Worm (Caenorhabditis elegans): ENCODE data around the gene ssp-33.

The ssp-33 gene

DNA sequence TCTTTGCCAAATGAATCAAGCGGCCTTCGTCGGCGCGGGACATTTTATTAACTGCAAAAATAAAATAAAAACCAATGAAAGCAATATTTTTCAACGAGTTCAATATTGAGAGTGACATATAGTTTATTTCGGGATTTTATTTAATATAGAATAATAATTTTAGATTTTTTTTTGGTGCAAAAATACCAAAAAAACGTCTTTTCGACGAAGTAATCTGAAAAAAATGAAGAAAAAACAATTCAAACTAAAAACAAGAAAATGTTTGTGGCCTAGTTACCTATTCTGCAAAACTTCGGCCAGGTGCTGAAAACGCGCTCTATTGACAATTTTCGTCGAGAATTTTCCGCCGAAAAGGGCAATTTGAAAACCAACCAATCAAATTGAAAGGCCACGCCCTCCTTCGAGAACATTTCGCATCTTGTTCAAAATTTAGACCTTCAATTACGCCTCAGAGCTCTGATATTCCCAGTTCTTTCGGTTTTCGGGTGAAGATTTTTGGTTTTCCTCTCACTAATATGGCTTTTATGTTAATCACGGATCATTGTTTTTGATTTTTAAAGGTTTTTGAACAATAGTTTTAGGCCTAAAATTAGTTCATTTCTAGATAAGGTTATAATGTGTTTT is 25.6 kb upstream of the ssp-33 start, which contains the start of gene C47E8.4 (continued):
- peak; percentile 19 for TF ChIP-seq nhr-67 (tag; optimal IDR thresholded peaks at IDR 0.05)
- TF ChIP-seq fkh-2 (tag; optimal IDR thresholded peaks at IDR 0.05): no peak
- TF ChIP-seq snpc-4 (tag; optimal IDR thresholded peaks at IDR 0.05): peak; percentile 90
- TF ChIP-seq aly-2 (tag; optimal IDR thresholded peaks at IDR 0.05): no peak
- peak; percentile 94 for TF ChIP-seq egl-5 (tag; optimal IDR thresholded peaks at IDR 0.05)
- TF ChIP-seq skn-1 (tag; optimal IDR thresholded peaks at IDR 0.05): peak; percentile 84
- TF ChIP-seq lsy-12 (tag; optimal IDR thresholded peaks at IDR 0.05): peak; percentile 99
- TF ChIP-seq mdl-1 (tag; optimal IDR thresholded peaks at IDR 0.05): no peak
- peak; percentile 30 for TF ChIP-seq nhr-237 (tag; optimal IDR thresholded peaks at IDR 0.05)
- TF ChIP-seq mml-1 (tag; optimal IDR thresholded peaks at IDR 0.05): no peak
- TF ChIP-seq tbx-2 (tag; optimal IDR thresholded peaks at IDR 0.05): peak; percentile 95
- TF ChIP-seq nhr-43 (tag; optimal IDR thresholded peaks at IDR 0.05; ENCODE audit: poor library complexity, severe bottlenecking): peak; percentile 98

DNA sequence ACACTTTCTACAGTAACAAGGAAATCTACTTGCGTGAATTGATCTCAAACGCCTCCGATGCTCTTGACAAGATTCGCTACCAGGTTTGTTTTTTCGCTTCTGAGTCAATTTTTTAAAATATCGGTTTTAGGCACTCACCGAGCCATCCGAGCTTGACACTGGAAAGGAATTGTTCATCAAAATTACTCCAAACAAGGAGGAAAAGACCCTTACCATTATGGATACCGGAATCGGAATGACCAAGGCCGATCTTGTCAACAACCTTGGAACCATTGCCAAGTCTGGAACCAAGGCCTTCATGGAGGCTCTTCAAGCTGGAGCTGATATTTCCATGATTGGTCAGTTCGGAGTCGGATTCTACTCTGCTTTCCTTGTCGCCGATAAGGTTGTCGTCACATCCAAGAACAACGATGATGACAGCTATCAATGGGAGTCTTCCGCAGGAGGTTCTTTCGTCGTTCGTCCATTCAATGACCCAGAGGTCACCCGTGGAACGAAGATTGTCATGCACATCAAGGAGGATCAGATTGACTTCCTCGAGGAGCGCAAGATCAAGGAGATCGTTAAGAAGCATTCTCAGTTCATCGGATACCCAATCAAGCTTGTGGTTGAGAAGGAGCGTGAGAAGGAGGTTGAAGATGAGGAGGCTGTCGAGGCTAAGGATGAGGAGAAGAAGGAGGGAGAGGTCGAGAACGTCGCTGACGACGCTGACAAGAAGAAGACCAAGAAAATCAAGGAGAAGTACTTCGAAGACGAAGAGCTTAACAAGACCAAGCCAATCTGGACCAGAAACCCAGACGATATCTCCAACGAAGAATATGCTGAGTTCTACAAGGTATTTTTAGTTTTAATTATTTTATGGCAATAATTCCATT is 24.7 kb upstream of the ssp-33 start:
- TF ChIP-seq ama-1 (optimal IDR thresholded peaks at IDR 0.05) (peak; percentile 93), ceh-28 (tag; optimal IDR thresholded peaks at IDR 0.05) (no peak), nfya-1 (tag; optimal IDR thresholded peaks at IDR 0.05; ENCODE audit: insufficient read depth) (no peak), nhr-11 (tag; optimal IDR thresholded peaks at IDR 0.05) (no peak), hmg-11 (tag; optimal IDR thresholded peaks at IDR 0.05) (no peak), ztf-11 (tag; optimal IDR thresholded peaks at IDR 0.05) (no peak), eor-1 (tag; optimal IDR thresholded peaks at IDR 0.05) (no peak), nhr-23 (tag; optimal IDR thresholded peaks at IDR 0.05) (no peak), aly-2 (tag; optimal IDR thresholded peaks at IDR 0.05) (no peak), snpc-4 (tag; optimal IDR thresholded peaks at IDR 0.05) (peak; percentile 3), R02D3.7 (tag; optimal IDR thresholded peaks at IDR 0.05) (no peak), nhr-25 (tag; optimal IDR thresholded peaks at IDR 0.05) (peak; percentile 11), fkh-10 (GFP tag; optimal IDR thresholded peaks at IDR 0.05) (no peak), ztf-4 (tag; optimal IDR thresholded peaks at IDR 0.05) (no peak)

DNA sequence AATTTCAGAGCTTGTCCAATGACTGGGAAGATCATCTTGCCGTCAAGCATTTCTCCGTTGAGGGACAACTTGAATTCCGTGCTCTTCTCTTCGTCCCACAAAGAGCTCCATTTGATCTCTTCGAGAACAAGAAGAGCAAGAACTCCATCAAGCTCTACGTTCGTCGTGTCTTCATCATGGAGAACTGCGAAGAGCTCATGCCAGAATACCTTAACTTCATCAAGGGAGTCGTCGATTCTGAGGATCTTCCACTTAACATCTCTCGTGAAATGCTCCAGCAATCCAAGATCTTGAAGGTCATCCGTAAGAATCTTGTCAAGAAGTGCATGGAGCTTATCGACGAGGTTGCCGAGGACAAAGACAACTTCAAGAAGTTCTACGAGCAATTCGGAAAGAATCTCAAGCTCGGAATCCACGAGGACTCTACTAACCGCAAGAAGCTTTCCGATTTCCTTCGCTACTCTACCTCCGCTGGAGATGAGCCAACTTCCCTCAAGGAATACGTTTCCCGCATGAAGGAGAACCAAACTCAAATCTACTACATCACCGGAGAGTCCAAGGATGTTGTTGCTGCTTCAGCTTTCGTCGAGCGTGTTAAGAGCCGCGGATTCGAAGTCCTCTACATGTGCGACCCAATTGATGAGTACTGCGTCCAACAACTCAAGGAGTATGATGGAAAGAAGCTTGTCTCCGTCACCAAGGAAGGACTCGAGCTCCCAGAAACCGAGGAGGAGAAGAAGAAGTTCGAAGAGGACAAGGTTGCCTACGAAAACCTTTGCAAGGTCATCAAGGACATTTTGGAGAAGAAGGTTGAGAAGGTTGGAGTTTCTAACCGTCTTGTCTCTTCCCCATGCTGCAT is 23.8 kb upstream of the ssp-33 start:
- TF ChIP-seq ama-1 (optimal IDR thresholded peaks at IDR 0.05): peak; percentile 91
- peak; percentile 5 for TF ChIP-seq ztf-4 (tag; optimal IDR thresholded peaks at IDR 0.05)
- peak; percentile 25 for TF ChIP-seq nfya-1 (tag; optimal IDR thresholded peaks at IDR 0.05; ENCODE audit: insufficient read depth)
- TF ChIP-seq sea-2 (GFP tag; optimal IDR thresholded peaks at IDR 0.05): no peak
- peak; percentile 16 for TF ChIP-seq pha-4 (tag; optimal IDR thresholded peaks at IDR 0.05)

DNA sequence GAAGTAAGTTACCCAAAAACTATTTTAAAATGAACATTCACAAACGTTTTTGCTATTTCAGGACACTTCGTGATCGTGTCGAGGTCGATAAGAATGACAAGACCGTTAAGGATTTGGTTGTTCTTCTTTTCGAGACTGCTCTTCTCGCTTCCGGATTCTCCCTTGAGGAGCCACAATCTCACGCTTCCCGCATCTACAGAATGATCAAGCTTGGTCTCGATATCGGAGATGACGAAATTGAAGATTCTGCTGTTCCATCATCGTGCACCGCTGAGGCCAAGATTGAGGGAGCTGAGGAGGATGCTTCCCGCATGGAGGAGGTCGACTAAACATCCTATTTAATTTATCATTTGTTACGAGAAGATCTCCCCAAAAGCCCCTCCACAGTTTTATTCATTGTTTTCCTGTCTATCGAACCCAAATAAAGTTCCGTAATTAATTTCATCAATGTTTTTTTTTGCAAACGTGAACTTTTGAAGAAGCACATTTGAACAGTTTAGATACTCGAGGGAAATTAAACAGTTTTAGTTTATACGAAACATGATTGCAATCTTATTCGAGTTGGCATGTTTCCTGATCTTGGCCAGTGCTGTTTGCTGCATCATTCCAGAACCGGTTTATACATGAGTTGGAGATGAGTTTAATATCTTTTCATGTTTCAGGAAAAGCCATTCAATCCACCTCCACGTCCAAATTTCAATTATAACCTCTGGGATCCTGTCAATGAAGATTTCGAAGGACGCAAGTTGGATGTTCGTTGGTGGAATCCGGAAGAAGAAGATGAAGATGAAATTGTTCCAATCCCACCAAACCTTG is 22.9 kb upstream of the ssp-33 start, which contains the start of gene C47E8.11:
TSS of gene C47E8.11 (plus strand) at position 520 of the 816 bp plus-strand sequence.
- TF ChIP-seq tbx-2 (tag; optimal IDR thresholded peaks at IDR 0.05) (peak; percentile 81), egl-5 (tag; optimal IDR thresholded peaks at IDR 0.05) (peak; percentile 26), hmg-11 (tag; optimal IDR thresholded peaks at IDR 0.05) (peak; percentile 22), ceh-28 (tag; optimal IDR thresholded peaks at IDR 0.05) (no peak), ztf-4 (tag; optimal IDR thresholded peaks at IDR 0.05) (peak; percentile 71), ama-1 (optimal IDR thresholded peaks at IDR 0.05) (peak; percentile 99), fkh-10 (GFP tag; optimal IDR thresholded peaks at IDR 0.05) (no peak), elt-2 (tag; optimal IDR thresholded peaks at IDR 0.05) (peak; percentile 42), snpc-4 (tag; optimal IDR thresholded peaks at IDR 0.05) (peak; percentile 52), sea-2 (GFP tag; optimal IDR thresholded peaks at IDR 0.05) (no peak), ztf-11 (tag; optimal IDR thresholded peaks at IDR 0.05) (no peak), pha-4 (tag; optimal IDR thresholded peaks at IDR 0.05) (peak; percentile 79), nhr-12 (tag; optimal IDR thresholded peaks at IDR 0.05) (no peak), fos-1 (tag; optimal IDR thresholded peaks at IDR 0.05) (peak; percentile 29), nhr-23 (tag; optimal IDR thresholded peaks at IDR 0.05) (peak; percentile 64), nhr-43 (tag; optimal IDR thresholded peaks at IDR 0.05; ENCODE audit: poor library complexity, severe bottlenecking) (peak; percentile 59), lin-39 (tag; optimal IDR thresholded peaks at IDR 0.05) (peak; percentile 45), lsy-12 (tag; optimal IDR thresholded peaks at IDR 0.05) (peak; percentile 37), nhr-25 (tag; optimal IDR thresholded peaks at IDR 0.05) (peak; percentile 89), nfya-1 (tag; optimal IDR thresholded peaks at IDR 0.05; ENCODE audit: insufficient read depth) (peak; percentile 60), ZK546.5 (tag; optimal IDR thresholded peaks at IDR 0.05) (no peak)
